Worm (Caenorhabditis elegans) whole organism, L4 larva: ENCODE measurements around the gene K11D12.14.

Experiments used
- F10B5.3 ChIP-seq: sonication (generic microtip); optimal IDR thresholded peaks from 2 replicates; lab custom pipeline; 2016; ENCODE audit warnings: mild to moderate bottlenecking, missing genetic modification characterization, missing compliant biosample characterization
- F26F4.8 ChIP-seq: fragments of 200-800 bp; sonication (Bioruptor generic); conservative IDR thresholded peaks from 2 replicates; pipeline ENCODE4 v1.3.6; 2022; ENCODE audit warnings: missing genetic modification characterization, missing compliant biosample characterization
- F37D6.2 ChIP-seq: sonication (generic microtip); optimal IDR thresholded peaks from 2 replicates; lab custom pipeline; 2016; ENCODE audit warnings: mild to moderate bottlenecking, missing genetic modification characterization, missing compliant biosample characterization
- F44E2.7 ChIP-seq: fragments of 200-800 bp; sonication (Bioruptor generic); IDR thresholded peaks from 2 replicates; pipeline ENCODE4 v2.1.2; 2022; ENCODE audit warnings: missing genetic modification characterization, missing compliant biosample characterization
- T20F7.1 ChIP-seq: fragments of 200-800 bp; sonication (Bioruptor generic); optimal IDR thresholded peaks from 2 replicates; lab custom pipeline; 2018; ENCODE audit warnings: mild to moderate bottlenecking, missing genetic modification characterization, missing compliant biosample characterization
- Y105C5A.15 ChIP-seq: fragments of 200-800 bp; sonication (Bioruptor generic); IDR thresholded peaks from 2 replicates; pipeline ENCODE4 v1.3.6; 2022; ENCODE audit warnings: missing genetic modification characterization, missing compliant biosample characterization
- Y5F2A.4 ChIP-seq: fragments of 200-800 bp; sonication (Bioruptor generic); optimal IDR thresholded peaks from 2 replicates; lab custom pipeline; 2018; ENCODE audit warnings: mild to moderate bottlenecking, missing genetic modification characterization, missing compliant biosample characterization
- aly-2 ChIP-seq: sonication (generic microtip); optimal IDR thresholded peaks from 2 replicates; lab custom pipeline; 2018; ENCODE audit warnings: missing biosample characterization, missing genetic modification characterization
- ama-1 ChIP-seq: fragments of 150-350 bp; optimal IDR thresholded peaks from 2 replicates; lab custom pipeline; 2014; ENCODE audit warnings: inconsistent platforms, mixed read lengths
- ceh-20 ChIP-seq: fragments of 200-800 bp; sonication (Bioruptor generic); IDR thresholded peaks from 2 replicates; pipeline ENCODE4 v1.3.6; 2022; ENCODE audit warnings: missing genetic modification reagents, missing genetic modification characterization, missing compliant biosample characterization
- ceh-32 ChIP-seq: sonication (generic microtip); optimal IDR thresholded peaks from 2 replicates; lab custom pipeline; 2016; ENCODE audit warnings: mild to moderate bottlenecking, missing genetic modification characterization, missing compliant biosample characterization; ENCODE audit not compliant: poor library complexity
- ces-1 ChIP-seq: fragments of 150-350 bp; sonication (generic microtip); optimal IDR thresholded peaks from 4 replicates; lab custom pipeline; 2014; ENCODE audit warnings: missing biosample characterization, missing genetic modification reagents, missing genetic modification characterization
- cey-2 ChIP-seq: sonication (generic microtip); optimal IDR thresholded peaks from 3 replicates; lab custom pipeline; 2017; ENCODE audit warnings: missing genetic modification characterization, mild to moderate bottlenecking, missing compliant biosample characterization, antibody characterized with exemption, borderline replicate concordance; ENCODE audit not compliant: insufficient read depth
- ctbp-1 ChIP-seq: fragments of 200-800 bp; sonication (Bioruptor generic); IDR thresholded peaks from 2 replicates; pipeline ENCODE4 v1.3.6; 2022; ENCODE audit warnings: missing genetic modification reagents, missing genetic modification characterization, missing compliant biosample characterization
- daf-16 ChIP-seq, 3 experiments: sonication (generic microtip); optimal IDR thresholded peaks; 2 replicates each; lab custom pipeline; 2016 to 2017; ENCODE audit warnings: missing genetic modification characterization in 3 of 3, missing genetic modification reagents in 3 of 3, mild to moderate bottlenecking in 2 of 3, missing compliant biosample characterization in 2 of 3, missing biosample characterization in 1 of 3, moderate library complexity in 1 of 3
- daf-19 ChIP-seq: fragments of 200-800 bp; sonication (Bioruptor generic); conservative IDR thresholded peaks from 2 replicates; pipeline ENCODE4 v1.3.6; 2022; ENCODE audit warnings: missing genetic modification characterization, missing compliant biosample characterization
- dmd-6 ChIP-seq: fragments of 200-800 bp; sonication (Bioruptor generic); IDR thresholded peaks from 2 replicates; pipeline ENCODE4 v1.3.6; 2022; ENCODE audit warnings: missing genetic modification reagents, missing genetic modification characterization, missing compliant biosample characterization
- duxl-1 ChIP-seq: sonication (generic microtip); optimal IDR thresholded peaks from 2 replicates; lab custom pipeline; 2016; ENCODE audit warnings: mild to moderate bottlenecking, missing genetic modification characterization, moderate library complexity, missing compliant biosample characterization; ENCODE audit not compliant: poor library complexity
- dve-1 ChIP-seq: sonication (generic microtip); optimal IDR thresholded peaks from 2 replicates; lab custom pipeline; 2017; ENCODE audit warnings: antibody characterized with exemption, mild to moderate bottlenecking, missing genetic modification characterization, missing compliant biosample characterization; ENCODE audit not compliant: insufficient read depth
- fkh-10 ChIP-seq: fragments of 150-350 bp; optimal IDR thresholded peaks from 2 replicates; lab custom pipeline; 2014; ENCODE audit warnings: missing biosample characterization, missing genetic modification reagents, missing genetic modification characterization
- fos-1 ChIP-seq: fragments of 150-350 bp; optimal IDR thresholded peaks from 2 replicates; lab custom pipeline; 2014; ENCODE audit warnings: missing biosample characterization, missing genetic modification characterization
- gei-8 ChIP-seq: fragments of 200-800 bp; sonication (Bioruptor generic); optimal IDR thresholded peaks from 2 replicates; lab custom pipeline; 2018; ENCODE audit warnings: mild to moderate bottlenecking, missing genetic modification characterization, missing compliant biosample characterization
- hif-1 ChIP-seq, 2 experiments: sonication (generic microtip); optimal IDR thresholded peaks; 2 replicates each; lab custom pipeline; 2016 to 2017; ENCODE audit warnings: missing compliant biosample characterization in 2 of 2, missing genetic modification characterization in 2 of 2, missing genetic modification reagents in 2 of 2, missing genotype in 2 of 2, mild to moderate bottlenecking in 1 of 2
- hlh-11 ChIP-seq: fragments of 200-800 bp; sonication (Bioruptor generic); optimal IDR thresholded peaks from 2 replicates; lab custom pipeline; 2018; ENCODE audit warnings: mild to moderate bottlenecking, missing genetic modification characterization, missing compliant biosample characterization
- hlh-30 ChIP-seq: sonication (generic microtip); optimal IDR thresholded peaks from 2 replicates; lab custom pipeline; 2017; ENCODE audit warnings: antibody characterized with exemption, mild to moderate bottlenecking, missing genetic modification characterization, missing compliant biosample characterization; ENCODE audit not compliant: insufficient read depth
- jun-1 ChIP-seq: fragments of 150-350 bp; optimal IDR thresholded peaks from 2 replicates; lab custom pipeline; 2014; ENCODE audit warnings: missing biosample characterization, missing genetic modification reagents, missing genetic modification characterization
- lin-13 ChIP-seq: fragments of 150-350 bp; optimal IDR thresholded peaks from 2 replicates; lab custom pipeline; 2014; ENCODE audit warnings: missing biosample characterization, missing genetic modification reagents, missing genetic modification characterization
- lin-38 ChIP-seq: fragments of 200-800 bp; sonication (Bioruptor generic); IDR thresholded peaks from 2 replicates; pipeline ENCODE4 v1.3.6; 2022; ENCODE audit warnings: missing genetic modification reagents, missing genetic modification characterization, missing compliant biosample characterization
- lsy-2 ChIP-seq, 2 experiments: fragments of 150-350 bp in 1 of 2; sonication (generic microtip) in 1 of 2; optimal IDR thresholded peaks; 2 replicates each; lab custom pipeline; 2014 to 2017; ENCODE audit warnings: missing biosample characterization in 2 of 2, missing genetic modification characterization in 2 of 2
- madf-9 ChIP-seq: fragments of 200-800 bp; sonication (Bioruptor generic); conservative IDR thresholded peaks from 2 replicates; pipeline ENCODE4 v1.3.6; 2022; ENCODE audit warnings: missing genetic modification reagents, missing genetic modification characterization, missing compliant biosample characterization
- mep-1 ChIP-seq: fragments of 150-350 bp; sonication (generic microtip); optimal IDR thresholded peaks from 3 replicates; lab custom pipeline; 2014; ENCODE audit warnings: missing biosample characterization, missing genetic modification characterization
- mxl-2 ChIP-seq: fragments of 200-800 bp; sonication (Bioruptor generic); conservative IDR thresholded peaks from 2 replicates; pipeline ENCODE4 v1.3.6; 2022; ENCODE audit warnings: missing genetic modification reagents, missing genetic modification characterization, missing compliant biosample characterization
- mxl-3 ChIP-seq: fragments of 200-800 bp; sonication (Bioruptor generic); optimal IDR thresholded peaks from 2 replicates; lab custom pipeline; 2018; ENCODE audit warnings: mild to moderate bottlenecking, missing genetic modification characterization, missing compliant biosample characterization
- nhr-102 ChIP-seq: sonication (generic microtip); optimal IDR thresholded peaks from 2 replicates; lab custom pipeline; 2016; ENCODE audit warnings: mild to moderate bottlenecking, missing genetic modification characterization, moderate library complexity, missing compliant biosample characterization
- nhr-11 ChIP-seq: fragments of 150-350 bp; optimal IDR thresholded peaks from 2 replicates; lab custom pipeline; 2014; ENCODE audit warnings: missing biosample characterization, missing genetic modification characterization
- nhr-111 ChIP-seq: fragments of 200-800 bp; sonication (Bioruptor generic); optimal IDR thresholded peaks from 2 replicates; lab custom pipeline; 2018; ENCODE audit warnings: mild to moderate bottlenecking, missing genetic modification characterization, missing compliant biosample characterization
- nhr-237 ChIP-seq: sonication (generic microtip); optimal IDR thresholded peaks from 2 replicates; lab custom pipeline; 2017; ENCODE audit warnings: missing biosample characterization, missing genetic modification characterization
- nhr-25 ChIP-seq: sonication (generic microtip); optimal IDR thresholded peaks from 2 replicates; lab custom pipeline; 2017; ENCODE audit warnings: missing genetic modification characterization, mild to moderate bottlenecking, missing compliant biosample characterization, antibody characterized with exemption, moderate library complexity, borderline replicate concordance; ENCODE audit not compliant: insufficient read depth
- nhr-28 ChIP-seq: fragments of 150-350 bp; optimal IDR thresholded peaks from 2 replicates; lab custom pipeline; 2014; ENCODE audit warnings: missing biosample characterization, missing genetic modification characterization
- nhr-42 ChIP-seq: fragments of 200-800 bp; sonication (Bioruptor generic); IDR thresholded peaks from 2 replicates; pipeline ENCODE4 v1.3.6; 2022; ENCODE audit warnings: missing genetic modification characterization, missing compliant biosample characterization
- nhr-48 ChIP-seq: sonication (generic microtip); optimal IDR thresholded peaks from 2 replicates; lab custom pipeline; 2016; ENCODE audit warnings: mild to moderate bottlenecking, missing genetic modification characterization, missing compliant biosample characterization
- nhr-77 ChIP-seq: fragments of 150-350 bp; optimal IDR thresholded peaks from 2 replicates; lab custom pipeline; 2014; ENCODE audit warnings: missing biosample characterization, missing genetic modification characterization
- pha-4 ChIP-seq, 2 experiments: fragments of 150-350 bp in 1 of 2; fragments of 200-800 bp in 1 of 2; sonication (Bioruptor generic) in 1 of 2; IDR thresholded peaks in 1 of 2; optimal IDR thresholded peaks in 1 of 2; 2 replicates each; pipeline versions ENCODE4 v1.3.6 to Lab custom; 2014 to 2022; ENCODE audit warnings: missing genetic modification characterization in 2 of 2, missing genetic modification reagents in 2 of 2, missing biosample characterization in 1 of 2, missing compliant biosample characterization in 1 of 2
- spr-1 ChIP-seq: sonication (generic microtip); optimal IDR thresholded peaks from 2 replicates; lab custom pipeline; 2016; ENCODE audit warnings: mild to moderate bottlenecking, missing genetic modification characterization, missing compliant biosample characterization
- tra-1 ChIP-seq: fragments of 200-800 bp; sonication (Bioruptor generic); IDR thresholded peaks from 2 replicates; pipeline ENCODE4 v1.3.6; 2022; ENCODE audit warnings: missing genetic modification reagents, missing genetic modification characterization, missing compliant biosample characterization
- zag-1 ChIP-seq: fragments of 150-350 bp; optimal IDR thresholded peaks from 2 replicates; lab custom pipeline; 2014; ENCODE audit warnings: missing biosample characterization, missing genetic modification characterization
- zfp-3 ChIP-seq: fragments of 200-800 bp; sonication (Bioruptor generic); conservative IDR thresholded peaks from 2 replicates; pipeline ENCODE4 v1.3.6; 2022; ENCODE audit warnings: missing genetic modification reagents, missing genetic modification characterization, missing compliant biosample characterization
- zip-11 ChIP-seq: fragments of 200-800 bp; sonication (Bioruptor generic); IDR thresholded peaks from 2 replicates; pipeline ENCODE4 v1.3.6; 2022; ENCODE audit warnings: missing genetic modification characterization, missing compliant biosample characterization
- ztf-11 ChIP-seq: fragments of 150-350 bp; optimal IDR thresholded peaks from 2 replicates; lab custom pipeline; 2014; ENCODE audit warnings: missing biosample characterization, missing genetic modification characterization
- ztf-7 ChIP-seq: fragments of 150-350 bp; optimal IDR thresholded peaks from 2 replicates; lab custom pipeline; 2014; ENCODE audit warnings: missing biosample characterization, missing genetic modification characterization

K11D12.14 gene

ce11 chrV:5027640-5028039, 21.8 kb upstream of the K11D12.14 start, which contains the start of gene cpt-4 (continued):
- no peak for TF ChIP-seq duxl-1 (tag; lab: Kevin White, UChicago)
- TF ChIP-seq hlh-30 = peak; percentile 29
- TF ChIP-seq zip-11 (GFP tag; lab: Robert Waterston, UW) = no peak
- TF ChIP-seq spr-1 (tag; lab: Kevin White, UChicago) = no peak
- TF ChIP-seq F44E2.7 (GFP tag; lab: Robert Waterston, UW) = no peak
- no peak for TF ChIP-seq F10B5.3
- TF ChIP-seq nhr-48 (tag; lab: Kevin White, UChicago) = peak; percentile 34
- TF ChIP-seq nhr-11 (tag; lab: Kevin White, UChicago) = no peak
- peak; percentile 81 for TF ChIP-seq dmd-6 (GFP tag; lab: Robert Waterston, UW)
- no peak for TF ChIP-seq nhr-42 (GFP tag; lab: Robert Waterston, UW)
- TF ChIP-seq Y5F2A.4 (GFP tag; lab: Kevin White, UChicago) = no peak
- no peak for TF ChIP-seq fkh-10 (GFP tag; lab: Kevin White, UChicago)
- no peak for TF ChIP-seq nhr-111 (GFP tag; lab: Kevin White, UChicago)
- no peak for TF ChIP-seq fos-1 (tag; lab: Kevin White, UChicago)
- TF ChIP-seq nhr-237 (tag; lab: Kevin White, UChicago) = no peak
- TF ChIP-seq nhr-25 (tag; lab: Kevin White, UChicago) = no peak
- TF ChIP-seq ama-1 = no peak
- TF ChIP-seq daf-19 (GFP tag; lab: Robert Waterston, UW) = no peak
- no peak for TF ChIP-seq ztf-7
- TF ChIP-seq lin-38 (GFP tag; lab: Robert Waterston, UW) = no peak
- no peak for TF ChIP-seq ces-1 (GFP tag; lab: Kevin White, UChicago)
- TF ChIP-seq nhr-77 (tag; lab: Kevin White, UChicago) = no peak
- TF ChIP-seq mep-1 = no peak
- TF ChIP-seq T20F7.1 (GFP tag; lab: Kevin White, UChicago) = no peak
- no peak for TF ChIP-seq ceh-20 (GFP tag; lab: Robert Waterston, UW)
- TF ChIP-seq dve-1 (tag; lab: Kevin White, UChicago) = peak; percentile 48
- peak; percentile 90 for TF ChIP-seq mxl-3 (GFP tag; lab: Kevin White, UChicago)
- TF ChIP-seq madf-9 (GFP tag; lab: Robert Waterston, UW) = no peak
- no peak for TF ChIP-seq zfp-3 (GFP tag; lab: Robert Waterston, UW)
- TF ChIP-seq gei-8 = no peak
- no peak for TF ChIP-seq lsy-2 (tag; optimal IDR thresholded peaks at IDR 0.05; lab: Kevin White, UChicago)
- no peak for TF ChIP-seq F37D6.2 (tag; lab: Kevin White, UChicago)
- no peak for TF ChIP-seq ctbp-1 (GFP tag; lab: Robert Waterston, UW)
- no peak for TF ChIP-seq zag-1
- no peak for TF ChIP-seq jun-1 (tag; lab: Kevin White, UChicago)
- no peak for TF ChIP-seq F26F4.8
- peak; percentile 83 for TF ChIP-seq hlh-11
- TF ChIP-seq Y105C5A.15 (GFP tag; lab: Robert Waterston, UW) = no peak
- TF ChIP-seq mxl-2 (GFP tag; lab: Robert Waterston, UW) = no peak
- no peak for TF ChIP-seq ztf-11 (tag; lab: Kevin White, UChicago)
- TF ChIP-seq ceh-32 = no peak
- no peak for TF ChIP-seq aly-2 (tag; lab: Kevin White, UChicago)
- TF ChIP-seq nhr-28 (tag; lab: Kevin White, UChicago) = peak; percentile 85
- TF ChIP-seq daf-16 (GFP tag; optimal IDR thresholded peaks at IDR 0.05; lab: Kevin White, UChicago) = no peak
- peak; percentile 29 for TF ChIP-seq daf-16 (tag; optimal IDR thresholded peaks at IDR 0.05; lab: Kevin White, UChicago)
- TF ChIP-seq pha-4 (GFP tag; IDR thresholded peaks at IDR 0.05; lab: Robert Waterston, UW) = no peak
- TF ChIP-seq pha-4 (tag; optimal IDR thresholded peaks at IDR 0.05; lab: Kevin White, UChicago) = no peak
- no peak for TF ChIP-seq hif-1 (tag; optimal IDR thresholded peaks at IDR 0.05; lab: Kevin White, UChicago)
- TF ChIP-seq cey-2 = no peak
- no peak for TF ChIP-seq tra-1 (GFP tag; lab: Robert Waterston, UW)
- peak; percentile 41 for TF ChIP-seq nhr-102 (tag; lab: Kevin White, UChicago)
- TF ChIP-seq lin-13 (GFP tag; lab: Kevin White, UChicago) = no peak
